Fruit fly (Drosophila melanogaster): ENCODE results near the gene hh.

DNA sequence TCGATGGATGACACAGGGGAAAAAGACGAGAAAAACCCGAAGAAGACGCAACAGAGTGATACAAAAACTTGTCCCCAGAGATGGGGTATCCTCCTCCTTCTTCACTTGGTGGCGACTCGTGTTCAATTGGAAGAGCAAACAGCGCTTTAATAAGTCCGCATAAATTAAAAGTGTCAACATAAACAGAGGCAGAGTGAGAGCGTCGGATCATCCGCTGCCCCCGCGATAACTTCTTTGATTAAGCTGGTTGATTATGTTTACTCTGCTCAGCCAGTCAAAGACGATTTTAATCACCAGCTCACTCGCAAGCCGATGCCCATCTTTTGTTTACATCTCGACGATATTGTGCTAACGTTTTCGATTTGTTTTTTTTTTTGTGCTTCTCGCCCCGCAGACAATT lies 21.8 kb downstream of the hh start:
- TF ChIP-seq CG8765 (GFP tag; IDR thresholded peaks at IDR 0.05) (no peak), CG4360 (GFP tag; IDR thresholded peaks at IDR 0.05) (no peak), CG4328 (GFP tag; optimal IDR thresholded peaks at IDR 0.05) (no peak), CG6272 (GFP tag; IDR thresholded peaks at IDR 0.05) (no peak), CG10431 (GFP tag; optimal IDR thresholded peaks at IDR 0.05) (no peak), B-H1 (GFP tag; IDR thresholded peaks at IDR 0.05) (no peak; the same call in 2 of the 3 replicates), crc (GFP tag; optimal IDR thresholded peaks at IDR 0.05) (no peak), CG11398 (GFP tag; optimal IDR thresholded peaks at IDR 0.05) (no peak), crol (GFP tag; IDR thresholded peaks at IDR 0.05) (no peak)

Data from whole organism, embryonic.